Fruit fly (Drosophila melanogaster): Measurements from ENCODE around the gene Cftr.

The Cftr gene

DNA sequence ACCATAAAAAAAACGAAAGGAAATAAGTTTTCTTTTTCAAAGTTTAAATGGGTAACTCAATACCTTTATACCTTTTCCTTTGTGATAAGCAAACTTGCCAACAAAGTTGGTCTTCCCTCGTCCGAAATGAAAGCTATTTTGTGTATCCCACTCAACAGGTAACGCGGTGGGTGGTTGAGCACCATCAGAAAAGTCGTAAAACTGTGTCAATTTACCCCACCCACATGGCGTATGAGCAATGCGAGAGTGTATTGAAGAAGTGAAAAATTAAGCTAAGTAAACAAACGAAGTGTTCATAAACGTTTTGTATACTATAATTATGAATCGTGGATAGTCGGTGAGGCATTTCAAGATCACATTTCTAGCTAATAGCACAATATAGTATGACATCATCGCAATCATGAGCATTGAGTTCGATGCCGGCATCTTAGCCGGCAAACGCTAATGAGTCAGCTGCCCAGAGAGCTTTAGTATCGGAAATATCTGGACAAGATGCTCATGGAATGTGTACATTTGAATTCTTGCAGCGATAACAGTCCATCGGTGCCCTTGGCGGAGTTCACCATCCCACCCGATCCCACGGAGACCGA lies 7.2 kb upstream of the Cftr start:
- TF ChIP-seq fd96Ca (GFP tag; IDR thresholded peaks at IDR 0.05) (no peak), CG32121 (GFP tag; IDR thresholded peaks at IDR 0.05) (no peak), CG8159 (tag; optimal IDR thresholded peaks at IDR 0.05) (no peak), Pif1A (GFP tag; optimal IDR thresholded peaks at IDR 0.05) (no peak), CG17806 (tag; optimal IDR thresholded peaks at IDR 0.05) (no peak), Pif1B (GFP tag; optimal IDR thresholded peaks at IDR 0.05) (no peak)

DNA sequence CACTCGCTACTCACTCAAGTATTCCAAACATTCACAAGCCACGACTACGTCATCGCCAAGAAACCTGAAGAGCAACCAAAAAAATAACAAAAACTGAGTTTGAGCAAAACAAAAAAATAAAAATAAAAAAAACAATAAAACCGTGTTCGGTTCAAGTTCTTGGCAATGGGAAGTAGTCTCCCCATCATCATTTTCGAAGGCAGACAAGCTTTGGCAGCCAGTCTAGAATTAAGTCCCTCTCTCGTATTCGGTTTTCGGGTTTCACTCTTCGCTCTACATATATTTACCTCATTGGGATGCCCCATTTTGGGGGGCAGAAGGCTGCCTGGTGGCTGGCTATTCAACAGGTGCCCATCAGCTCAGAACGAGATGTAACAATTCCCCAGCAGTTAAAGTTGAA lies 6.1 kb upstream of the Cftr start:
- TF ChIP-seq CG9948 (tag; optimal IDR thresholded peaks at IDR 0.05) (peak; percentile 49), Pif1A (GFP tag; optimal IDR thresholded peaks at IDR 0.05) (peak; percentile 79), CG12605 (GFP tag; IDR thresholded peaks at IDR 0.05) (peak; percentile 65), D1 (tag; optimal IDR thresholded peaks at IDR 0.05) (no peak), gl (tag; optimal IDR thresholded peaks at IDR 0.05) (peak; percentile 94), CG32121 (GFP tag; IDR thresholded peaks at IDR 0.05) (no peak), CG15710 (tag; optimal IDR thresholded peaks at IDR 0.05) (peak; percentile 81), CG17806 (tag; optimal IDR thresholded peaks at IDR 0.05) (peak; percentile 65), CG8159 (tag; optimal IDR thresholded peaks at IDR 0.05) (peak; percentile 80), Snoo (tag; optimal IDR thresholded peaks at IDR 0.05) (peak; percentile 30), Pif1B (GFP tag; optimal IDR thresholded peaks at IDR 0.05) (peak; percentile 71), Ets98B (GFP tag; IDR thresholded peaks at IDR 0.05) (no peak), CG14655 (GFP tag; optimal IDR thresholded peaks at IDR 0.05) (no peak), CG34367 (tag; optimal IDR thresholded peaks at IDR 0.05) (peak; percentile 79), rn (GFP tag; IDR thresholded peaks at IDR 0.05) (no peak), CG4496 (GFP tag; IDR thresholded peaks at IDR 0.05) (no peak), EcR (GFP tag; optimal IDR thresholded peaks at IDR 0.05) (peak; percentile 65)

DNA sequence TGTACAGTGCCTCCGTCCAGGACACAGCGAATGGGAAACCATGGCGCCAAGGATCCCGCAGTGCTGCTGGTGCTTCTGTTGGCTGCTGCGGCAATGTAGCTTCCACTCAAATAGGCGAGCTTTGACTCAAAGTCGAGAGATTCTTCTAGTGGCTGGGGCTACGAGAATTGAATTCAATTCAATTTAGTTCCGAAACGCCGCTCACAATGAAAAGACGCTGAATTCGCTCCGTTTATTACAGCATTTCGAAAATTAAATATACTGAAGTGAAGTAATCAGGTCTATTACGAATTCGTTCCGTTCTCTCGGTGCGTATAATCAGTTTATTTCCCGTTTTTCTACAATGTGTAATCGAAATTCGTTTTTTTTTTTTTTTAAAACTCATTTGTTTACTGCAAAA lies 5.1 kb upstream of the Cftr start:
- peak; percentile 43; the same call in 1 of the 2 replicates for TF ChIP-seq CG32121 (GFP tag; IDR thresholded peaks at IDR 0.05)
- TF ChIP-seq EcR (GFP tag; optimal IDR thresholded peaks at IDR 0.05) = no peak
- TF ChIP-seq CG4496 (GFP tag; IDR thresholded peaks at IDR 0.05) = no peak
- TF ChIP-seq Pif1A (GFP tag; optimal IDR thresholded peaks at IDR 0.05) = no peak
- TF ChIP-seq Ets98B (GFP tag; IDR thresholded peaks at IDR 0.05) = peak; percentile 6; the same call in 1 of the 2 replicates
- no peak for TF ChIP-seq CG17806 (tag; optimal IDR thresholded peaks at IDR 0.05)
- no peak for TF ChIP-seq Pif1B (GFP tag; optimal IDR thresholded peaks at IDR 0.05)

DNA sequence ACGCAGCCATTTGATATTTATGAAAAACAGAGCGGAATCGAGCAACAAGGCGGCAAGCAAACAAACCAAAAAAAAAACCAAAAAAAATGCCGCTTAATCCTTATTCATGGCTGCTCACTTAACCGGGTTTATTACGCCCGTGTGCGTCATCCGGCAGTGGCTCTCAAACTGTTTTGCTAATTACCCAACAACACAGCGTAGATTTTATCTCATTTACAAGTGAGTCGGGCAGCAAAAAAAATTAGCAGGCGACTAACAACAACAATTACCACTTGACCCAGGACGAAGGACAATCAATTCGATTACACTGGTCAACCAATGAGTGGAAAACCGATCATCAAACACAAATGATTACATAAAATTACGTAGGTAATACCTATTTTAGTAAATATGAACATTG lies 4.5 kb upstream of the Cftr start:
- TF ChIP-seq CG17806 (tag; optimal IDR thresholded peaks at IDR 0.05) = no peak
- no peak for TF ChIP-seq gl (tag; optimal IDR thresholded peaks at IDR 0.05)
- TF ChIP-seq CG12605 (GFP tag; IDR thresholded peaks at IDR 0.05) = no peak
- TF ChIP-seq CG4496 (GFP tag; IDR thresholded peaks at IDR 0.05) = no peak
- TF ChIP-seq Snoo (tag; optimal IDR thresholded peaks at IDR 0.05) = no peak
- TF ChIP-seq rn (GFP tag; IDR thresholded peaks at IDR 0.05) = no peak
- no peak for TF ChIP-seq D1 (tag; optimal IDR thresholded peaks at IDR 0.05)
- TF ChIP-seq fd96Ca (GFP tag; IDR thresholded peaks at IDR 0.05) = no peak
- TF ChIP-seq Pif1A (GFP tag; optimal IDR thresholded peaks at IDR 0.05) = no peak

DNA sequence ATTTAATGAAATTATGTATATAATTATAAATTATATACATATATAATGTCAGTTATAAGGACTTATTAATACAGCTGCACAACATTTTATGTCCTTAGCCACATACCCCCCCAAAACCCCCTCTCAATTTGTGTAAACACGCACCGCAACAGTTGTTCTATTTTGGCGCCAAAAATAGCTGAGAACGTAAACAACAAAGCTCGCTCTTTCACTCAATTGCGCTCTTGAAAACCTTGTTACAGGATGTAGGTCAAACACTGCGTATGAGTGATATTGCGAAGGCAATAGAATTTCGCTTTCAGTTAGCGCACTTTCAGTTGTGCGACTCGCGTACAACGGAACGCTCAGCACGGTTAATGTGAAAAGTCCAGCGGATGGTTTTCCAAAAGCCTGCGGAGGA lies 674 bp upstream of the Cftr start, which contains the start of gene Esyt2:
Esyt2 (plus strand) TSS at position 332 of the 400 bp plus-strand sequence.
- peak; percentile 80 for TF ChIP-seq CG4496 (GFP tag; IDR thresholded peaks at IDR 0.05)
- peak; percentile 53; the same call in 2 of the 3 replicates for TF ChIP-seq fd96Ca (GFP tag; IDR thresholded peaks at IDR 0.05)
- TF ChIP-seq Pif1B (GFP tag; optimal IDR thresholded peaks at IDR 0.05) = no peak
- no peak for TF ChIP-seq CG10348 (GFP tag; IDR thresholded peaks at IDR 0.05)
- TF ChIP-seq CG17806 (tag; optimal IDR thresholded peaks at IDR 0.05) = no peak
- TF ChIP-seq CG13204 (GFP tag; optimal IDR thresholded peaks at IDR 0.05) = no peak
- no peak for TF ChIP-seq D1 (tag; optimal IDR thresholded peaks at IDR 0.05)
- peak; percentile 61; the same call in 1 of the 2 replicates for TF ChIP-seq Ets98B (GFP tag; IDR thresholded peaks at IDR 0.05)
- TF ChIP-seq EcR (GFP tag; optimal IDR thresholded peaks at IDR 0.05) = no peak
- TF ChIP-seq CG32121 (GFP tag; IDR thresholded peaks at IDR 0.05) = peak; percentile 78
- TF ChIP-seq CG15710 (tag; optimal IDR thresholded peaks at IDR 0.05) = no peak
- TF ChIP-seq Snoo (tag; optimal IDR thresholded peaks at IDR 0.05) = no peak
- TF ChIP-seq CG8159 (tag; optimal IDR thresholded peaks at IDR 0.05) = no peak
- TF ChIP-seq CG8301 (tag; optimal IDR thresholded peaks at IDR 0.05) = no peak
- TF ChIP-seq CG14655 (GFP tag; optimal IDR thresholded peaks at IDR 0.05) = no peak
- peak; percentile 63 for TF ChIP-seq CG12605 (GFP tag; IDR thresholded peaks at IDR 0.05)

DNA sequence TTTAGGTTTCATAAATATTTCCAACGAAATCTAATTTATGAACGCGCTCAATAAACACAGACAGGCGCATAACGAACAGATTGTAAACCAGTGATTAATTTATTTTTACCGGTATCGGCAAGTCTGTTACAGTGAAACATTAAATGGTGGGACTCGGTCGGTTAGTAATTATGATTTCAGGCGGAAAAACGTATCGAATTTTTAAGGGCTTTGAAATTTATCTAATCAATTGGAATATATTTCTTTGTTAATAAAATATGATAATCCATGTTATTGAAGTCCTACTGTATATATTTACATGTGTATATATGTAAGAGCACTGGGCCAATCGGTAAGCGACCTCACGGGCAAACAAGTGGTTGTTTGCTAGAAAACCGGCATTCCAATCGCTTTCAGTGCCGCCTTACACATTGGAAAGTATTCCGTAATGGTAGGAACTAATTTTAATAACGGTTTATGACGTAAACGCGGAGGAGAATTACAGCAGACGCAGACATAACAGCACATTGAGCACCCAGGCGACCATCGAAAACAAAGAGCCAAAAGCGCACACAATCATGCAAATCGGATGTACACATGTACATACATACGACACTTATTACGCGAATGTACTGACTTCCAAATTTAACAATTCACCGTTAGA lies 560 bp downstream of the Cftr start:
- TF ChIP-seq rn (GFP tag; IDR thresholded peaks at IDR 0.05) (peak; percentile 84), CG12605 (GFP tag; IDR thresholded peaks at IDR 0.05) (peak; percentile 93), CG13204 (GFP tag; optimal IDR thresholded peaks at IDR 0.05) (no peak), CG15710 (tag; optimal IDR thresholded peaks at IDR 0.05) (peak; percentile 90), fd96Ca (GFP tag; IDR thresholded peaks at IDR 0.05) (peak; percentile 88), CG32121 (GFP tag; IDR thresholded peaks at IDR 0.05) (peak; percentile 96), Pif1A (GFP tag; optimal IDR thresholded peaks at IDR 0.05) (peak; percentile 92), EcR (GFP tag; optimal IDR thresholded peaks at IDR 0.05) (peak; percentile 37), CG14655 (GFP tag; optimal IDR thresholded peaks at IDR 0.05) (no peak), CG17806 (tag; optimal IDR thresholded peaks at IDR 0.05) (peak; percentile 64), CG8159 (tag; optimal IDR thresholded peaks at IDR 0.05) (peak; percentile 73), CG4496 (GFP tag; IDR thresholded peaks at IDR 0.05) (peak; percentile 96), Snoo (tag; optimal IDR thresholded peaks at IDR 0.05) (peak; percentile 92), D1 (tag; optimal IDR thresholded peaks at IDR 0.05) (no peak), CG10348 (GFP tag; IDR thresholded peaks at IDR 0.05) (peak; percentile 70; the same call in 1 of the 2 replicates), gl (tag; optimal IDR thresholded peaks at IDR 0.05) (peak; percentile 52), Pif1B (GFP tag; optimal IDR thresholded peaks at IDR 0.05) (peak; percentile 89), Ets98B (GFP tag; IDR thresholded peaks at IDR 0.05) (peak; percentile 97), CG9948 (tag; optimal IDR thresholded peaks at IDR 0.05) (peak; percentile 68), CG8301 (tag; optimal IDR thresholded peaks at IDR 0.05) (no peak), CG34367 (tag; optimal IDR thresholded peaks at IDR 0.05) (peak; percentile 87)
